Worm (Caenorhabditis elegans) whole organism, mixed stage, embryonic: Measurements from ENCODE around the gene yju-2.

Experiments
- M03D4.4 ChIP-seq: sonication (generic microtip); optimal IDR thresholded peaks from 2 replicates; lab custom pipeline; 2017; ENCODE audit warnings: mild to moderate bottlenecking, missing genetic modification characterization, missing compliant biosample characterization
- bed-3 ChIP-seq: fragments of 200-800 bp; sonication (Bioruptor generic); optimal IDR thresholded peaks from 3 replicates; lab custom pipeline; 2018; ENCODE audit warnings: mild to moderate bottlenecking, missing genetic modification characterization, moderate library complexity, missing compliant biosample characterization
- blmp-1 ChIP-seq: fragments of 150-350 bp; optimal IDR thresholded peaks from 2 replicates; lab custom pipeline; 2014; ENCODE audit warnings: missing biosample characterization, missing genetic modification characterization
- ceh-39 ChIP-seq: fragments of 150-350 bp; optimal IDR thresholded peaks from 2 replicates; lab custom pipeline; 2014; ENCODE audit warnings: missing biosample characterization, missing genetic modification characterization
- ceh-43 ChIP-seq: fragments of 200-800 bp; sonication (Bioruptor generic); optimal IDR thresholded peaks from 2 replicates; lab custom pipeline; 2018; ENCODE audit warnings: mild to moderate bottlenecking, missing genetic modification characterization, moderate library complexity, missing compliant biosample characterization
- cnd-1 ChIP-seq: fragments of 200-800 bp; sonication (Bioruptor generic); optimal IDR thresholded peaks from 2 replicates; lab custom pipeline; 2018; ENCODE audit warnings: mild to moderate bottlenecking, missing genetic modification characterization, missing compliant biosample characterization
- drap-1 ChIP-seq: fragments of 200-800 bp; sonication (Bioruptor generic); optimal IDR thresholded peaks from 3 replicates; lab custom pipeline; 2018; ENCODE audit warnings: mild to moderate bottlenecking, missing genetic modification characterization, missing compliant biosample characterization
- elt-3 ChIP-seq: fragments of 150-350 bp; optimal IDR thresholded peaks from 2 replicates; lab custom pipeline; 2014; ENCODE audit warnings: missing biosample characterization, missing genetic modification characterization
- ham-2 ChIP-seq: fragments of 200-800 bp; sonication (Bioruptor generic); optimal IDR thresholded peaks from 2 replicates; lab custom pipeline; 2018; ENCODE audit warnings: mild to moderate bottlenecking, missing genetic modification characterization, missing compliant biosample characterization
- hlh-1 ChIP-seq: fragments of 150-350 bp; optimal IDR thresholded peaks from 2 replicates; lab custom pipeline; 2014; ENCODE audit warnings: missing biosample characterization, missing genetic modification reagents, missing genetic modification characterization
- lin-13 ChIP-seq: fragments of 150-350 bp; optimal IDR thresholded peaks from 2 replicates; lab custom pipeline; 2014; ENCODE audit warnings: missing biosample characterization, missing genetic modification characterization
- lin-32 ChIP-seq: fragments of 200-800 bp; sonication (Bioruptor generic); optimal IDR thresholded peaks from 2 replicates; lab custom pipeline; 2018; ENCODE audit warnings: mild to moderate bottlenecking, missing genetic modification characterization, missing compliant biosample characterization
- lsy-2 ChIP-seq: fragments of 150-350 bp; optimal IDR thresholded peaks from 2 replicates; lab custom pipeline; 2014; ENCODE audit warnings: missing biosample characterization, missing genetic modification characterization
- mep-1 ChIP-seq: fragments of 150-350 bp; optimal IDR thresholded peaks from 2 replicates; lab custom pipeline; 2017; ENCODE audit warnings: missing biosample characterization, missing genetic modification reagents, missing genetic modification characterization, inconsistent platforms
- mls-2 ChIP-seq: sonication (generic microtip); optimal IDR thresholded peaks from 2 replicates; lab custom pipeline; 2016; ENCODE audit warnings: mild to moderate bottlenecking, missing genetic modification characterization, moderate library complexity, missing compliant biosample characterization
- nhr-12 ChIP-seq: fragments of 150-350 bp; optimal IDR thresholded peaks from 2 replicates; lab custom pipeline; 2014; ENCODE audit warnings: missing biosample characterization, missing genetic modification characterization
- nhr-237 ChIP-seq: fragments of 150-350 bp; optimal IDR thresholded peaks from 2 replicates; lab custom pipeline; 2014; ENCODE audit warnings: missing biosample characterization, missing genetic modification characterization
- nhr-28 ChIP-seq: fragments of 150-350 bp; optimal IDR thresholded peaks from 2 replicates; lab custom pipeline; 2014; ENCODE audit warnings: missing biosample characterization, missing genetic modification characterization
- nhr-76 ChIP-seq: sonication (generic microtip); optimal IDR thresholded peaks from 2 replicates; lab custom pipeline; 2017; ENCODE audit warnings: missing biosample characterization, missing genetic modification characterization
- pha-4 ChIP-seq: fragments of 150-350 bp; optimal IDR thresholded peaks from 2 replicates; lab custom pipeline; 2018; ENCODE audit warnings: missing biosample characterization, missing genetic modification reagents, missing genetic modification characterization
- sem-2 ChIP-seq: fragments of 200-800 bp; sonication (Bioruptor generic); optimal IDR thresholded peaks from 2 replicates; lab custom pipeline; 2018; ENCODE audit warnings: mild to moderate bottlenecking, missing genetic modification characterization, missing compliant biosample characterization
- sptf-1 ChIP-seq: sonication (generic microtip); optimal IDR thresholded peaks from 2 replicates; lab custom pipeline; 2017; ENCODE audit warnings: mild to moderate bottlenecking, missing genetic modification characterization, moderate library complexity, missing compliant biosample characterization
- tbx-8 ChIP-seq: fragments of 200-800 bp; sonication (Bioruptor generic); optimal IDR thresholded peaks from 2 replicates; lab custom pipeline; 2018; ENCODE audit warnings: mild to moderate bottlenecking, missing genetic modification characterization, moderate library complexity, missing compliant biosample characterization
- unc-120 ChIP-seq: sonication (generic microtip); optimal IDR thresholded peaks from 2 replicates; lab custom pipeline; 2017; ENCODE audit warnings: missing genetic modification characterization, missing compliant biosample characterization; ENCODE audit not compliant: poor library complexity, severe bottlenecking
- unc-62 ChIP-seq: fragments of 150-350 bp; optimal IDR thresholded peaks from 2 replicates; lab custom pipeline; 2014; ENCODE audit warnings: missing biosample characterization, missing genetic modification reagents, missing genetic modification characterization
- zip-8 ChIP-seq: fragments of 150-350 bp; optimal IDR thresholded peaks from 2 replicates; lab custom pipeline; 2014; ENCODE audit warnings: missing biosample characterization, missing genetic modification characterization

yju-2 gene

DNA sequence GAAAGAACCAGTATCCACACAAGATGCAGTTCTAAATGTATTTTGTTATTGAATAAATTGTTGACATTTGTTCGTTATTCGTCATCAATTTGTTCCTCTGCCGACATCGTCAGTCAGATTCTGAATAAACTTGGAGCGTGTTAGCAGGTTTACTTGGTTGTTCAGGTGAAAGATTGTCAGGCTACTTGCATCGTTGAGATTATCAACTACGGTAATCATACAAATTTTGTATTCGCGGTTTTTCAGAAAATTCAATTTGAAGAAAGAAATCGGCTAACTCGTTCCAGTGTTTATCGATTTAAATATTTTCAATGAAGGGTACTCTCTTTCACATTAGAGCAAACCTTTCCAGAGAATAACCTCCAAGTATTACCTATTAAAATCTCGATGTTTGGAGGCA is 25.6 kb downstream of the yju-2 start, which contains the start of gene R151.2:
Gene R151.2, plus strand, starts transcription at position 247 of the 400 bp plus-strand sequence.
- TF ChIP-seq nhr-237 (tag; lab: Kevin White, UChicago) = no peak
- no peak for TF ChIP-seq lin-13 (tag; lab: Kevin White, UChicago)
- TF ChIP-seq lin-32 (GFP tag; lab: Kevin White, UChicago) = no peak
- no peak for TF ChIP-seq mep-1 (tag; lab: Kevin White, UChicago)

DNA sequence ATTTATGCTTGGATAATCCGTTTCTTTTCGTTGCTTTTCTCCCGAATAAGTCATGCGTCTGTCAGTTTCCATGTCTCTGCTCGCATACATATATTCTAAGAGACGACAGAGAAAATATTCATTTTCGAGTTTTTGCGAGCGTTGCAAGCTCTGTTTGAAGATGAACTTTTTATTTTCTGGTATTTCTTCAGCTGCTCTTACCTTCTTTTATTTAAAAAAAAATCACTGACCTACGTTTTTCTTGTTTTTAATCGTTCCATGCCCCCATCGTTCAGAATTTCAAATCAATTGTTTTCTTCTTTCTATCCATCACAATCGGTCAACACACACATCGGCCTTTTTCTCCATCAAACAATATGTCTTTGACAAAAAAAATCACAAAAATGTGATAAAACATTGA is 26.4 kb downstream of the yju-2 start:
- TF ChIP-seq ceh-39 (tag; lab: Kevin White, UChicago) = no peak
- TF ChIP-seq M03D4.4 (tag; lab: Kevin White, UChicago) = no peak
- TF ChIP-seq unc-120 (tag; lab: Kevin White, UChicago) = no peak
- TF ChIP-seq ham-2 (GFP tag; lab: Kevin White, UChicago) = no peak
- TF ChIP-seq sem-2 (GFP tag; lab: Kevin White, UChicago) = no peak
- TF ChIP-seq hlh-1 = no peak
- TF ChIP-seq ceh-43 (GFP tag; lab: Kevin White, UChicago) = no peak
- TF ChIP-seq sptf-1 (tag; lab: Kevin White, UChicago) = no peak
- no peak for TF ChIP-seq nhr-28
- TF ChIP-seq pha-4 (tag; lab: Kevin White, UChicago) = no peak
- TF ChIP-seq nhr-237 (tag; lab: Kevin White, UChicago) = no peak
- no peak for TF ChIP-seq lin-32 (GFP tag; lab: Kevin White, UChicago)

DNA sequence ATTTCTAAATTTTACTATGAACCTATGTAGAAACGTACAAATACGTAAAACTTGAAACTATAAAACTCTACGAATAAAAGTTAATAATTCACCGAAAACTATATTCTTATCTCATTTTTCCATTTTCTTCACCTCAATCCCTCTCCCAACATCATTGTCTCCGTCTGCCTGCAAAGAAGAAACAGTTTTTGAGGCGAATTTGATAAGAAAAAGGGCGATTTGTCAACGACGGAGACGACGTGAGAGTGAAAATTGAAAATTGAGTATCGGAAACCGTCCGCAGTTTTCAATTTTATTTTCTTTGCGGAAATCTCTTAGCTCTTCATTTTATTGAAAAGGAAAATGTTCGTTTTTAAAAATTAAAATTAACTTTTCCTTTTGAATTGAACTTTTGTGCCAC is 27.9 kb downstream of the yju-2 start:
- no peak for TF ChIP-seq unc-120 (tag; lab: Kevin White, UChicago)
- TF ChIP-seq ham-2 (GFP tag; lab: Kevin White, UChicago) = no peak
- no peak for TF ChIP-seq sem-2 (GFP tag; lab: Kevin White, UChicago)
- no peak for TF ChIP-seq ceh-39 (tag; lab: Kevin White, UChicago)
- TF ChIP-seq, all 35 proteins: peak for 0

DNA sequence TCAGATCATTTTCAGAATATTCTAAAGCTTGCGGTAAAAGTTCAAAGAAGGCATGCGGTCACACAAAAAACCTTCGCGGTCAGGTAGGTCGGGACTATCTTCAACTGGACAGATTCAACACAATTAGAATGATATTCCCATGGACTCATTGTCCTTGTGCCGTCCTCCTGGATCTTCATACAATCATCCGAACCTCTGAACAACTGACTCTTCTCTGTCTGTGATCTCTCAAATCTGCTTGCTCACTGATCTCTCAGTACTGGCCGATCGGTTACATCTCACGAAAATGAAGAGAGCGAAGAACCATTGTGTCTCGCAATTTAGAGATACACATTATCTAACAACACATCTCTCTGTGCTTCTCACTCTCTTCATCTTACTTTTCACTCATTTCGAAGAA is 31.4 kb downstream of the yju-2 start:
- TF ChIP-seq unc-120 (tag; lab: Kevin White, UChicago) (peak; percentile 42), mls-2 (no peak), hlh-1 (peak; percentile 99), nhr-237 (tag; lab: Kevin White, UChicago) (no peak), ceh-39 (tag; lab: Kevin White, UChicago) (no peak)
- TF ChIP-seq, all 35 proteins: peak for 2

DNA sequence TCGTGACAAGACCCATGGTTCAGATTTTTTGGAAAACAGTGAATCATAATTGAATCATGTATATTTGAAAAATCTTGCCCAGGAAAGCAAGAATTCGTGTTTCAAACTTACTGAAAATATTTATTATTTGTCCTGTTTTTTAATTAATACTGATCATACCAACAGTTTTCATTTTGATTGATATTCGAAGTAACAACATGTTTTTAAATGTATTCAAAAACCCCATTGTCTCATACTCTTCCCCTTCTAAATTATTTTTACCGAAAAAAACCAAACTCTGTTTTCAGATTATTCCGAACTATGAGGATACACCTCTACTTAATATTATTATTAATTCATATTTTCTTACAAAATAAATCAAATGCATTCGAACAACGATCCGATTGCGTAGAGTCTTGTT is 32.1 kb downstream of the yju-2 start, which contains the start of gene R151.1:
Gene R151.1, plus strand, starts transcription at position 301 of the 400 bp plus-strand sequence.
- TF ChIP-seq zip-8 (tag; lab: Kevin White, UChicago) (no peak), nhr-76 (no peak), tbx-8 (GFP tag; lab: Kevin White, UChicago) (no peak), ceh-39 (tag; lab: Kevin White, UChicago) (no peak), unc-62 (GFP tag; lab: Kevin White, UChicago) (no peak), mep-1 (tag; lab: Kevin White, UChicago) (no peak), nhr-12 (tag; lab: Kevin White, UChicago) (no peak), M03D4.4 (tag; lab: Kevin White, UChicago) (no peak), nhr-237 (tag; lab: Kevin White, UChicago) (no peak), drap-1 (GFP tag; lab: Kevin White, UChicago) (no peak)

DNA sequence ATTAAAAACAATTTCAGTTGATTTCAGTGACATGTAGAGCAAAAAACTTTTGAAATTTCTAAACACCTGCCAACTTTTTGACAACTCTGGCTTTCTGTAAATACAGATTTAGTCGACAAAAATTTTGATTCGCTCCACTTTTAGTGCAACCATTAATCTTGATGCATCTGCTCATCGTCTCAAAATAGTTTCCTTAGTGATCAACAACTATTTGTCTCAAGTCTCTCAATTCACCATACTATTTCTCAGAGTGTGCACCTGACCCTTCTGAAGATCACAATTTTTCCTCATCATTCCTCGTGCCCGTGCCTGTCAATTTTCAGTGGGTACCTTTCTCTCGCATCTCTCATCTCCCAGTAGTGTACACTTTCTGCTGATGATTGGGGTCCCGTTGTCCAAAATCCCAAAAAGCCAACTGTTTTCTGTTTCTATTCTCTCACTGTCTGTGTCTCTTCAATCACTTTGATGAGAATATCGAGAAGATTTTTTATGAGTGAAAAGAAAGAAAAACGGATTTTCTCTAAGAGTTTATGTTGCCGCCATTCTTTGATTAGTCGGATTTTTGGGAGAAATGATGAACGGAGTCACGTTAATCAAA is 32.9 kb downstream of the yju-2 start:
- no peak for TF ChIP-seq ceh-43 (GFP tag; lab: Kevin White, UChicago)
- peak; percentile 98 for TF ChIP-seq unc-120 (tag; lab: Kevin White, UChicago)
- TF ChIP-seq elt-3 (tag; lab: Kevin White, UChicago) = no peak
- no peak for TF ChIP-seq lsy-2
- no peak for TF ChIP-seq lin-32 (GFP tag; lab: Kevin White, UChicago)
- no peak for TF ChIP-seq mep-1 (tag; lab: Kevin White, UChicago)
- no peak for TF ChIP-seq tbx-8 (GFP tag; lab: Kevin White, UChicago)
- peak; percentile 96 for TF ChIP-seq unc-62 (GFP tag; lab: Kevin White, UChicago)
- peak; percentile 96 for TF ChIP-seq hlh-1

DNA sequence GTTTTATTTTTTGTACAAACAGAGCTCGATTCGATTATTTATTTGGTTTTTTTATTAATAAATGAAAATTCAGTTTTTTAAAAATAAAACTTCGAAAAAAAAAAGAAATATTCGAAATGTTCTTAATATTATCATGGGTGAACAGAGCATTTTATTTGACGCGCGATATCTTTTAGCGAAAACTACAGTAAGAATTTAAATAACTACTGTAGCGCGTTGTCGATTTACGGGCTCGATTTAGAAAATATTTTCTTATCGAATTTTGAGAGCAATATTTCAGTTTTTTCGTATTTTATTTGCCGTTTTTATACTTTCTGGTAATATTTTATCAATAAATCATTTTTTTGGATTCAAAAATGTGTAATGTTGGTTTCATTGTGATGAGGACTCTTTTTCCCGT is 37.0 kb downstream of the yju-2 start:
- TF ChIP-seq lin-32 (GFP tag; lab: Kevin White, UChicago) = no peak
- no peak for TF ChIP-seq cnd-1
- no peak for TF ChIP-seq nhr-12 (tag; lab: Kevin White, UChicago)
- TF ChIP-seq mep-1 (tag; lab: Kevin White, UChicago) = no peak
- no peak for TF ChIP-seq blmp-1 (tag; lab: Kevin White, UChicago)
- no peak for TF ChIP-seq nhr-28
- no peak for TF ChIP-seq bed-3 (GFP tag; lab: Kevin White, UChicago)
- TF ChIP-seq hlh-1 = no peak
